Fruit fly (Drosophila melanogaster): ENCODE data around the gene SmD1.

Gene SmD1

DNA sequence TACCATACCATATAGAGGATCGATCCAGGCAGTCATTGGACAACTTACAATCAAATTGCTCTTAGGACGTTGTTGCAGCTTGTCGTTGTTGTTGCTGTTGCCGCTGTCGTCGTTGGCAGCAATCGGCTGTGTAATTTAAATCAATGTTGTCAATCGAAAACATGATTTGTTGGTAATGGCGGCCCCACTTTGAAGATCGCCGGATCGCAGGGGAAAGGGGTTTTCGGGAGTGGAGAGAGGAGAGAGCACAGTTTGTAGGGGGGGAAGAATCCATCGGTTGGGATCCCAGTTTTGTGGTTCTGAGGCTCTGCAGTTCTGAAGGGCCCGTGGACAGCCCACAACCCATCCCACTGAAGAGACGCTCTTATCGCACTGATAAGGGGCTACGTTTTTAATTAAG is 38.7 kb downstream of the SmD1 start:
- TF ChIP-seq Ets21C (GFP tag; optimal IDR thresholded peaks at IDR 0.05) (no peak), pdm3 (GFP tag; optimal IDR thresholded peaks at IDR 0.05) (no peak), fkh (GFP tag; optimal IDR thresholded peaks at IDR 0.05) (peak; percentile 22), Lpt (GFP tag; optimal IDR thresholded peaks at IDR 0.05) (no peak), salr (GFP tag; optimal IDR thresholded peaks at IDR 0.05) (no peak)

DNA sequence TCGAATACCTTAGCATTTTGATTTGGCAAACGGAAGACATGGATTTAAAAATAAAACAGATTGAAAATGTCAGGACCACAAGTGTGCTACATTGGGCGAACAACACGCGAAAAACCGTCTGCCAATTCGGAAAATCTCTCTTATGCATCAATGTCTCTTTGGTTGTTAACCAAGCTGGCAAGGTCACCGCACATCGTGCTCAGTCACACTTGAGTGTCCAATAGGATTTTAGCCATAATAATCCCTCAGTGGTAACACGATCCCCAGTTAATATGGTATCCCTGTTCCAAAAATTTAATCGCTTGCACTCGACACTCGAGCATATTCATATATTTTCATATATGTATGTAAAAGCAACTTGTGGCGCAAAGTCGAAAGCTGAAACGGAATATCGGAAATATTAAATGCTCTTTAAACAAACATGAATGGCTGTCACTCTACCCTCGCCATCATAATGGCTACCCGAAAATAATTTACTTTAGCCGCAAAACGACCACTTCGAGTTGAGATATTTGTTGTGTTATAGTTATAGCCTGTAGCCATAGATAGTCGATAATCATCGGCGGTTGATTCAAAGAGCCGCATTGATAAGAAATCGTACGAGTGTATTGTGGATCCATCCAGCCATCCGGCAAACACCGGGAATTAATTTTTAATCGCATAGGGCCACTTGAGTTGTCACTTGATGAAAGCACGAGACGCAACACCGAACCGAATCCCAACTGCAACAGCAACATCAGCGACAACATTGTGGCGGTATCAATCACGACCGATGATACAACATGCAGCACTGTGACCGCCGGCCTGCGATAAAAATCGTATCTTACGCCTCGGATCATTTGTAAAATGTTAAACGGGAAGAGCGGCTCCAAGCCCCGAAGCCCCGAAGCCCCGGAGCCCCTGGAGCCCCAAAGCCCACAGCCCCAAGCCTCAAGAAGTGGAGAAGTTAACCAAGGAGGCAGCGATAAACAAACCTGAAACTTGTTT is 39.6 kb downstream of the SmD1 start:
- TF ChIP-seq Blimp-1 (GFP tag; optimal IDR thresholded peaks at IDR 0.05) (no peak), dac (GFP tag; optimal IDR thresholded peaks at IDR 0.05) (no peak), Met (GFP tag; optimal IDR thresholded peaks at IDR 0.05) (no peak), CG10631 (GFP tag; optimal IDR thresholded peaks at IDR 0.05) (no peak), Ets21C (GFP tag; optimal IDR thresholded peaks at IDR 0.05) (no peak), dsx (GFP tag; optimal IDR thresholded peaks at IDR 0.05; ENCODE audit: poor library complexity, severe bottlenecking) (peak; percentile 56), Hr38 (GFP tag; optimal IDR thresholded peaks at IDR 0.05) (no peak), CG34406 (GFP tag; optimal IDR thresholded peaks at IDR 0.05) (no peak), Lpt (GFP tag; optimal IDR thresholded peaks at IDR 0.05) (no peak), Eip78C (GFP tag) (peak; percentile 35), Hr39 (GFP tag; optimal IDR thresholded peaks at IDR 0.05) (no peak), fd59A (GFP tag; optimal IDR thresholded peaks at IDR 0.05) (no peak), vri (GFP tag; optimal IDR thresholded peaks at IDR 0.05) (no peak), Eip93F (GFP tag; optimal IDR thresholded peaks at IDR 0.05) (no peak), CG6276 (GFP tag; optimal IDR thresholded peaks at IDR 0.05) (no peak)

DNA sequence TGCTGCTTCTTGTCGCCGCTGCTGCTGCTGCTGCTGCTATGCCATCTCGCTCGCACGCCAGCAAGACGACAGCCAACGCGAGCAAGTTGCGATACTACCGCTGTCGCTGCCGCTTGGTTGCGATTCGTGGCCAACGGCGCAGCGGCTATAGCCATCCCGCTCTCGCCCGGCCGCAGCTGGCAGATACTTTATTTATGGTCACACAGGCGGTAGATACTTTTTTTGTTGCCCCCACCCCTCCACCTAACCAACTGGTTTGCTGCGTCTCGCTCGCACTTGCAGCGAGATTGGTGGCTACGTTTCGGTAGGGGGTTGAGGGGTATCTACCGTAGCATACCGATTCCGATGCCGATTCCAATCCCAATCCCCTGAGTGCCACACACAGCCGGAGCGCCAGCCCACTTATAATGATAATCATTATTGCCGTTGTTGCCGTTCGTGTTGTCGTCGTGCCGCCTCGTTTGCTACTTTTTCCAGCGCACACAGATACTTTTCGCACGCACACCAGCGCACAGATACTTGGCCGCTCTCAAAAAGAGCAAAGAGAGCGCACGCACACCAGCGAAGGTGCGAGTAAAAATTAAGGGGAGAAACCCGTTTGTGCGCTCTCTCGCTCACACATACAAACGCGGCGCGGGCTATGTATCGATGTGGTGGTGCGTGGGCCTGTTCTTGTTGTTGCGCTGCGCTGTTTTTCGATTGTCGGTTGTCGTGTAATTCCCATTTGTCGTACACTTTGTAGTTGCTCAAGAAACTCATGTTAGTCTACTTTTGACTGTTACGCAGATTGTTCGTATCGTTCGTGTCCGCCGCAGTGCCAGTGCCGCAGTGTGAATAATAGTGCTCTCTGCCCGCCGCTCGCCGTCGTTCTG is 41.3 kb downstream of the SmD1 start, which contains the start of gene mirr:
TSS of gene mirr (plus strand) at position 759 of the 872 bp plus-strand sequence.
- TF ChIP-seq CG10669 (GFP tag; optimal IDR thresholded peaks at IDR 0.05) = peak; percentile 23
- TF ChIP-seq CG8119 (GFP tag; IDR thresholded peaks at IDR 0.05) = 0 out of 3 replicates have a peak, but pooled peaks have one; percentile 25
- TF ChIP-seq esn (GFP tag; optimal IDR thresholded peaks at IDR 0.05) = no peak
- TF ChIP-seq eg (GFP tag; IDR thresholded peaks at IDR 0.05) = peak; percentile 32; the same call in 1 of the 3 replicates
- TF ChIP-seq salr (GFP tag; optimal IDR thresholded peaks at IDR 0.05) = peak; percentile 2 to 9
- peak; percentile 17 for TF ChIP-seq Ets96B (tag; optimal IDR thresholded peaks at IDR 0.05)
- no peak for TF ChIP-seq CG11762 (GFP tag; optimal IDR thresholded peaks at IDR 0.05; ENCODE audit: insufficient read depth)
- peak; percentile 32 for TF ChIP-seq CG1621 (tag; optimal IDR thresholded peaks at IDR 0.05)
- peak; percentile 14 for TF ChIP-seq fkh (GFP tag; optimal IDR thresholded peaks at IDR 0.05)
- peak; percentile 46 for TF ChIP-seq CG6808 (GFP tag; optimal IDR thresholded peaks at IDR 0.05)
- no peak for TF ChIP-seq Hr4 (GFP tag; optimal IDR thresholded peaks at IDR 0.05)
- no peak for TF ChIP-seq CG8632 (GFP tag; optimal IDR thresholded peaks at IDR 0.05)
- peak; percentile 82 for TF ChIP-seq CG3919 (GFP tag; optimal IDR thresholded peaks at IDR 0.05)
- TF ChIP-seq net (GFP tag; optimal IDR thresholded peaks at IDR 0.05) = no peak
- no peak for TF ChIP-seq OdsH (GFP tag; optimal IDR thresholded peaks at IDR 0.05)
- TF ChIP-seq CG32006 (GFP tag; optimal IDR thresholded peaks at IDR 0.05) = peak; percentile 31
- TF ChIP-seq Eip75B (GFP tag; optimal IDR thresholded peaks at IDR 0.05) = peak; percentile 23
- peak; percentile 86 for TF ChIP-seq svp (GFP tag)
- TF ChIP-seq Sox102F (GFP tag; optimal IDR thresholded peaks at IDR 0.05) = peak; percentile 32
- peak; percentile 19; the same call in 1 of the 2 replicates for TF ChIP-seq Gug (GFP tag; IDR thresholded peaks at IDR 0.05)
- TF ChIP-seq cyc (GFP tag; optimal IDR thresholded peaks at IDR 0.05) = no peak
- peak; percentile 70 to 72 for TF ChIP-seq ss (GFP tag; optimal IDR thresholded peaks at IDR 0.05)
- TF ChIP-seq Sox14 (GFP tag; optimal IDR thresholded peaks at IDR 0.05) = peak; percentile 59
- TF ChIP-seq CG15336 (GFP tag; IDR thresholded peaks at IDR 0.05) = no peak
- TF ChIP-seq CG7368 (GFP tag; optimal IDR thresholded peaks at IDR 0.05) = peak; percentile 40
- peak; percentile 13 for TF ChIP-seq Met (GFP tag; optimal IDR thresholded peaks at IDR 0.05)
- TF ChIP-seq CG6163 (GFP tag; IDR thresholded peaks at IDR 0.05) = peak; percentile 46; the same call in 2 of the 3 replicates
- no peak for TF ChIP-seq Ets21C (GFP tag; optimal IDR thresholded peaks at IDR 0.05)
- no peak for TF ChIP-seq Smox (GFP tag; optimal IDR thresholded peaks at IDR 0.05)
- peak; percentile 89 for TF ChIP-seq dsx (GFP tag; optimal IDR thresholded peaks at IDR 0.05; ENCODE audit: poor library complexity, severe bottlenecking)

Measured in whole organism, prepupa.